Worm (Caenorhabditis elegans) whole organism, L2 larva: Measurements from ENCODE around the gene F39G3.2.

Experiments used
- C34F6.9 ChIP-seq: fragments of 150-350 bp; optimal IDR thresholded peaks from 2 replicates; lab custom pipeline; 2014; ENCODE audit warnings: missing biosample characterization, missing genetic modification characterization
- F13H6.1 ChIP-seq: sonication (generic microtip); optimal IDR thresholded peaks from 2 replicates; lab custom pipeline; 2016; ENCODE audit warnings: missing genetic modification characterization, missing compliant biosample characterization
- Y55F3AM.14 ChIP-seq: fragments of 200-800 bp; sonication (Bioruptor generic); optimal IDR thresholded peaks from 2 replicates; lab custom pipeline; 2018; ENCODE audit warnings: mild to moderate bottlenecking, missing genetic modification characterization, missing compliant biosample characterization
- ZK546.5 ChIP-seq: sonication (generic microtip); optimal IDR thresholded peaks from 2 replicates; lab custom pipeline; 2017; ENCODE audit warnings: missing biosample characterization, missing genetic modification characterization
- alr-1 ChIP-seq: fragments of 150-350 bp; optimal IDR thresholded peaks from 2 replicates; lab custom pipeline; 2014; ENCODE audit warnings: missing biosample characterization, missing genetic modification characterization
- aly-2 ChIP-seq: fragments of 150-350 bp; optimal IDR thresholded peaks from 2 replicates; lab custom pipeline; 2014; ENCODE audit warnings: missing biosample characterization, missing genetic modification characterization
- ama-1 ChIP-seq: fragments of 150-350 bp; optimal IDR thresholded peaks from 2 replicates; lab custom pipeline; 2018; ENCODE audit warnings: inconsistent platforms
- blmp-1 ChIP-seq: sonication (generic microtip); optimal IDR thresholded peaks from 2 replicates; lab custom pipeline; 2017; ENCODE audit warnings: missing genetic modification characterization, mild to moderate bottlenecking, missing compliant biosample characterization, antibody characterized with exemption, moderate library complexity; ENCODE audit not compliant: insufficient read depth
- ceh-16 ChIP-seq: fragments of 150-350 bp; optimal IDR thresholded peaks from 2 replicates; lab custom pipeline; 2014; ENCODE audit warnings: missing biosample characterization, missing genetic modification characterization
- ceh-82 ChIP-seq: fragments of 150-350 bp; optimal IDR thresholded peaks from 2 replicates; lab custom pipeline; 2014; ENCODE audit warnings: missing biosample characterization, missing genetic modification characterization
- crh-2 ChIP-seq: sonication (generic microtip); optimal IDR thresholded peaks from 2 replicates; lab custom pipeline; 2017; ENCODE audit warnings: missing biosample characterization, missing genetic modification characterization
- dmd-4 ChIP-seq: sonication (generic microtip); optimal IDR thresholded peaks from 2 replicates; lab custom pipeline; 2017; ENCODE audit warnings: missing biosample characterization, missing genetic modification characterization
- egl-27 ChIP-seq: sonication (generic microtip); optimal IDR thresholded peaks from 3 replicates; lab custom pipeline; 2017; ENCODE audit warnings: missing biosample characterization, missing genetic modification reagents, missing genetic modification characterization
- elt-1 ChIP-seq: fragments of 150-350 bp; optimal IDR thresholded peaks from 2 replicates; lab custom pipeline; 2014; ENCODE audit warnings: missing biosample characterization, missing genetic modification characterization
- fos-1 ChIP-seq: fragments of 150-350 bp; optimal IDR thresholded peaks from 2 replicates; lab custom pipeline; 2014; ENCODE audit warnings: missing biosample characterization, missing genetic modification characterization
- gmeb-1 ChIP-seq: fragments of 150-350 bp; optimal IDR thresholded peaks from 2 replicates; lab custom pipeline; 2014; ENCODE audit warnings: missing biosample characterization, missing genetic modification characterization
- lin-13 ChIP-seq: fragments of 150-350 bp; optimal IDR thresholded peaks from 2 replicates; lab custom pipeline; 2014; ENCODE audit warnings: missing biosample characterization, missing genetic modification reagents, missing genetic modification characterization
- lsy-2 ChIP-seq, 2 experiments: fragments of 150-350 bp in 1 of 2; sonication (generic microtip) in 1 of 2; optimal IDR thresholded peaks; 2 replicates each; lab custom pipeline; 2014 to 2017; ENCODE audit warnings: missing biosample characterization in 2 of 2, missing genetic modification characterization in 2 of 2
- mab-5 ChIP-seq: fragments of 150-350 bp; optimal IDR thresholded peaks from 2 replicates; lab custom pipeline; 2014; ENCODE audit warnings: missing biosample characterization, missing genetic modification characterization
- mbf-1 ChIP-seq: sonication (generic microtip); optimal IDR thresholded peaks from 2 replicates; lab custom pipeline; 2017; ENCODE audit warnings: missing biosample characterization, missing genetic modification characterization
- mdl-1 ChIP-seq, 2 experiments: fragments of 150-350 bp in 1 of 2; sonication (generic microtip) in 1 of 2; optimal IDR thresholded peaks; 2 replicates each; lab custom pipeline; 2017; ENCODE audit warnings: missing biosample characterization in 2 of 2, missing genetic modification characterization in 2 of 2
- nhr-10 ChIP-seq: sonication (generic microtip); optimal IDR thresholded peaks from 2 replicates; lab custom pipeline; 2017; ENCODE audit warnings: missing biosample characterization, missing genetic modification characterization
- nhr-129 ChIP-seq: fragments of 150-350 bp; optimal IDR thresholded peaks from 2 replicates; lab custom pipeline; 2014; ENCODE audit warnings: missing biosample characterization, missing genetic modification characterization
- nhr-21 ChIP-seq: fragments of 150-350 bp; optimal IDR thresholded peaks from 2 replicates; lab custom pipeline; 2014; ENCODE audit warnings: missing biosample characterization, missing genetic modification characterization
- nhr-23 ChIP-seq: fragments of 150-350 bp; optimal IDR thresholded peaks from 2 replicates; lab custom pipeline; 2014; ENCODE audit warnings: missing biosample characterization, missing genetic modification reagents, missing genetic modification characterization
- nhr-237 ChIP-seq: fragments of 150-350 bp; optimal IDR thresholded peaks from 2 replicates; lab custom pipeline; 2014; ENCODE audit warnings: missing biosample characterization, missing genetic modification characterization
- nhr-25 ChIP-seq: fragments of 150-350 bp; sonication (generic microtip); optimal IDR thresholded peaks from 3 replicates; lab custom pipeline; 2014; ENCODE audit warnings: missing biosample characterization, missing genetic modification characterization
- nhr-6 ChIP-seq: fragments of 150-350 bp; optimal IDR thresholded peaks from 2 replicates; lab custom pipeline; 2014; ENCODE audit warnings: missing biosample characterization, missing genetic modification characterization
- nhr-77 ChIP-seq: fragments of 150-350 bp; optimal IDR thresholded peaks from 2 replicates; lab custom pipeline; 2014; ENCODE audit warnings: missing biosample characterization, missing genetic modification characterization
- peb-1 ChIP-seq: fragments of 150-350 bp; optimal IDR thresholded peaks from 2 replicates; lab custom pipeline; 2014; ENCODE audit warnings: missing biosample characterization, missing genetic modification characterization
- sem-4 ChIP-seq: fragments of 150-350 bp; optimal IDR thresholded peaks from 2 replicates; lab custom pipeline; 2014; ENCODE audit warnings: missing biosample characterization, missing genetic modification reagents, missing genetic modification characterization
- sma-3 ChIP-seq: sonication (generic microtip); optimal IDR thresholded peaks from 2 replicates; lab custom pipeline; 2016; ENCODE audit warnings: missing genetic modification reagents, missing genetic modification characterization, missing compliant biosample characterization
- sma-9 ChIP-seq, 2 experiments: fragments of 150-350 bp in 1 of 2; sonication (generic microtip) in 1 of 2; optimal IDR thresholded peaks; 2 replicates each; lab custom pipeline; 2014 to 2016; ENCODE audit warnings: missing genetic modification characterization in 2 of 2, mild to moderate bottlenecking in 1 of 2, missing biosample characterization in 1 of 2, missing compliant biosample characterization in 1 of 2, missing genetic modification reagents in 1 of 2, moderate library complexity in 1 of 2
- snpc-4 ChIP-seq: fragments of 150-350 bp; optimal IDR thresholded peaks from 2 replicates; lab custom pipeline; 2014; ENCODE audit warnings: missing biosample characterization, missing genetic modification characterization
- unc-55 ChIP-seq: fragments of 150-350 bp; sonication (generic microtip); optimal IDR thresholded peaks from 3 replicates; lab custom pipeline; 2014; ENCODE audit warnings: missing biosample characterization, missing genetic modification reagents, missing genetic modification characterization
- unc-62 ChIP-seq: fragments of 150-350 bp; optimal IDR thresholded peaks from 2 replicates; lab custom pipeline; 2014; ENCODE audit warnings: missing biosample characterization, missing genetic modification reagents, missing genetic modification characterization
- zag-1 ChIP-seq: fragments of 150-350 bp; optimal IDR thresholded peaks from 2 replicates; lab custom pipeline; 2014; ENCODE audit warnings: missing biosample characterization, missing genetic modification characterization
- ztf-1 ChIP-seq: fragments of 200-800 bp; sonication (Bioruptor generic); conservative IDR thresholded peaks from 2 replicates; pipeline ENCODE4 v1.3.6; 2022; ENCODE audit warnings: missing genetic modification characterization, missing compliant biosample characterization
- ztf-11 ChIP-seq: sonication (generic microtip); optimal IDR thresholded peaks from 2 replicates; lab custom pipeline; 2017; ENCODE audit warnings: missing biosample characterization, missing genetic modification characterization
- ztf-4 ChIP-seq: fragments of 150-350 bp; optimal IDR thresholded peaks from 2 replicates; lab custom pipeline; 2014; ENCODE audit warnings: missing biosample characterization, missing genetic modification characterization

The F39G3.2 gene

DNA sequence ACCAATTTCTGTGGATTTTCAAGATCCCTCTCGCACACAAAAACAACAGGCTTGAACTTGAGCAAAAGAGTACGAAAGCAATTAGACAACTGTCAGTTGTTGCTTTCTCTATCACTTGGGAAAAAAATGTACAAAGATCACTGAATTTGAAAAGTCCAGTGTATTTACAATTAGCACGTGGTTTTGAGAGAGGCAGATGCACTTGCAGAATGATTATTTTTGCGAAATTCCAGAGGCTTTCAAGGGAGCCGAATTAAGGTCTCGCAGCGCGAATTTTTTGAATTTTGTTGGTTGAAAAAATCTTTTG lies 44.4 kb upstream of the F39G3.2 start:
- TF ChIP-seq ztf-11 (tag; lab: Kevin White, UChicago) (no peak), nhr-129 (tag; lab: Kevin White, UChicago) (peak; percentile 62), lin-13 (GFP tag; lab: Kevin White, UChicago) (no peak), Y55F3AM.14 (GFP tag; lab: Kevin White, UChicago) (no peak), ztf-4 (no peak), F13H6.1 (tag; lab: Kevin White, UChicago) (no peak), snpc-4 (no peak), lsy-2 (tag; optimal IDR thresholded peaks at IDR 0.05; lab: Kevin White, UChicago) (peak in 1 of 2 experiments; percentile 39), ceh-16 (tag; lab: Kevin White, UChicago) (no peak), sma-9 (GFP tag; optimal IDR thresholded peaks at IDR 0.05; lab: Kevin White, UChicago) (peak; percentile 62), sma-9 (tag; optimal IDR thresholded peaks at IDR 0.05; lab: Kevin White, UChicago) (no peak)

ce11 chrV:4694466-4695092 lies 43.1 kb upstream of the F39G3.2 start:
- TF ChIP-seq lsy-2 (tag; optimal IDR thresholded peaks at IDR 0.05; lab: Kevin White, UChicago) (peak in 1 of 2 experiments; percentile 20), nhr-21 (tag; lab: Kevin White, UChicago) (no peak), ZK546.5 (no peak), ama-1 (no peak), nhr-129 (tag; lab: Kevin White, UChicago) (peak; percentile 29), zag-1 (tag; lab: Kevin White, UChicago) (no peak), nhr-23 (tag; lab: Kevin White, UChicago) (peak; percentile 23), ceh-82 (tag; lab: Kevin White, UChicago) (no peak), mdl-1 (tag; optimal IDR thresholded peaks at IDR 0.05; lab: Kevin White, UChicago) (no peak), elt-1 (tag; lab: Kevin White, UChicago) (peak; percentile 10), unc-55 (GFP tag; lab: Kevin White, UChicago) (peak; percentile 26), nhr-77 (tag; lab: Kevin White, UChicago) (no peak), sma-3 (GFP tag; lab: Kevin White, UChicago) (no peak), Y55F3AM.14 (GFP tag; lab: Kevin White, UChicago) (peak; percentile 49), nhr-237 (tag; lab: Kevin White, UChicago) (no peak), nhr-25 (no peak), mbf-1 (tag; lab: Kevin White, UChicago) (no peak), C34F6.9 (tag; lab: Kevin White, UChicago) (peak; percentile 8), peb-1 (no peak), F13H6.1 (tag; lab: Kevin White, UChicago) (peak; percentile 33), alr-1 (no peak), mab-5 (peak; percentile 20), fos-1 (tag; lab: Kevin White, UChicago) (no peak), egl-27 (tag; lab: Kevin White, UChicago) (no peak), snpc-4 (no peak), ztf-4 (peak; percentile 6), nhr-6 (tag; lab: Kevin White, UChicago) (no peak), sma-9 (GFP tag; optimal IDR thresholded peaks at IDR 0.05; lab: Kevin White, UChicago) (no peak), sma-9 (tag; optimal IDR thresholded peaks at IDR 0.05; lab: Kevin White, UChicago) (no peak)

DNA sequence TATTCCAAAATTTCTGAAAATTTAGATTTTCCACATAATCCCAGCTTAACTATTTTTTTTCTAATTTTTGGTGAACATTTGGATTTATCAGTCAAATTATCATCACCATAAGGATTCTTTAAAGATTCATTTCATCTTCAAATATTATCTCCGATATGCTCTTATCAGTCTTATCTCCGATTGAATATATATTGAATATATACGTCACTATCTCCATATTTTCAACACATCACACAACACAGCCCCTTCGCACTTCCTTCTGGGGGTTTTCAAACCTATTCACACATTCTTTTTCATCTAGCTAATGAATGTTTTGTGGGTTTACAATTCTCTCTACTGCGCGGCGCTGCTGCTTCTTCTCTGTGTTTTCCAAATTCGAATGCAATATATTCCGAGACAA lies 39.0 kb upstream of the F39G3.2 start:
- TF ChIP-seq nhr-10 (tag; lab: Kevin White, UChicago) = no peak
- TF ChIP-seq nhr-129 (tag; lab: Kevin White, UChicago) = no peak
- TF ChIP-seq dmd-4 (tag; lab: Kevin White, UChicago) = no peak

DNA sequence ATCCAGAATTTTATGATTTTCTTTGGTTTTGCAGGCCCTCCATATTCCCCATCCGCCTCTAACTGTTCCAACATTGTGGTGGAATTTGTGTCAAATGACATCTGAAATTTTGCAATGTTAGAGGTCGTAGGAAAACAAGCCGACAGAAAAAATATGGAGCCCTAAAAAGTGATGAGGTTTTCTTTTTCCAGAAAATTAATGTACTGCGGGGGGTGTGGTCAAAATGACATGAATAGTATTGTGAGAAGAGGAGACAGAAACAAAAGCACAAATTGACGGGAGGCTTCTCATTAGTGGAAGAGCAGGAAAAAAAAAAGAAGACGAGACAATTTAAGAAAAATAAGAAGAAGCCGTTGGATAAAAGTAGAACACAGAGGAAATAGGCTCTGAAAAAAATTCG lies 37.4 kb upstream of the F39G3.2 start, which contains the start of gene ZC266.1:
Gene ZC266.1 (minus strand): TSS at position 101 of the 400 bp plus-strand sequence.
- no peak for TF ChIP-seq sem-4 (tag; lab: Kevin White, UChicago)
- no peak for TF ChIP-seq peb-1
- TF ChIP-seq blmp-1 (tag; lab: Kevin White, UChicago) = no peak
- TF ChIP-seq crh-2 (tag; lab: Kevin White, UChicago) = no peak
- no peak for TF ChIP-seq Y55F3AM.14 (GFP tag; lab: Kevin White, UChicago)
- TF ChIP-seq nhr-25 = no peak
- no peak for TF ChIP-seq F13H6.1 (tag; lab: Kevin White, UChicago)
- TF ChIP-seq unc-62 (GFP tag; lab: Kevin White, UChicago) = no peak
- TF ChIP-seq ZK546.5 = no peak
- TF ChIP-seq lsy-2 (tag; optimal IDR thresholded peaks at IDR 0.05; lab: Kevin White, UChicago) = no peak
- TF ChIP-seq sma-9 (GFP tag; optimal IDR thresholded peaks at IDR 0.05; lab: Kevin White, UChicago) = no peak
- TF ChIP-seq sma-9 (tag; optimal IDR thresholded peaks at IDR 0.05; lab: Kevin White, UChicago) = no peak
- no peak for TF ChIP-seq mab-5
- no peak for TF ChIP-seq alr-1
- TF ChIP-seq ztf-1 (GFP tag; lab: Robert Waterston, UW) = no peak
- TF ChIP-seq gmeb-1 (tag; lab: Kevin White, UChicago) = no peak
- TF ChIP-seq ztf-4 = no peak
- no peak for TF ChIP-seq aly-2 (tag; lab: Kevin White, UChicago)
